Worm (Caenorhabditis elegans) whole organism, young adult: ENCODE results near the gene C31C9.6.

ENCODE experiments used
- B0019.2 ChIP-seq: fragments of 200-800 bp; sonication (Bioruptor generic); conservative IDR thresholded peaks from 2 replicates; pipeline ENCODE4 v1.3.6; 2022; ENCODE audit warnings: missing genetic modification reagents, missing genetic modification characterization, missing compliant biosample characterization
- B0336.3 ChIP-seq: fragments of 200-800 bp; sonication (Bioruptor generic); IDR thresholded peaks from 2 replicates; pipeline ENCODE4 v1.3.6; 2022; ENCODE audit warnings: missing genetic modification characterization, missing compliant biosample characterization
- F37B4.10 ChIP-seq: fragments of 200-800 bp; sonication (Bioruptor generic); IDR thresholded peaks from 2 replicates; pipeline ENCODE4 v1.3.6; 2022; ENCODE audit warnings: missing genetic modification characterization, missing compliant biosample characterization
- F49E8.2 ChIP-seq: sonication (generic microtip); optimal IDR thresholded peaks from 3 replicates; lab custom pipeline; 2017; ENCODE audit warnings: missing genetic modification characterization, mild to moderate bottlenecking, missing compliant biosample characterization, antibody characterized with exemption, moderate library complexity; ENCODE audit not compliant: insufficient read depth
- K12H6.12 ChIP-seq: fragments of 200-800 bp; sonication (Bioruptor generic); optimal IDR thresholded peaks from 2 replicates; lab custom pipeline; 2018; ENCODE audit warnings: mild to moderate bottlenecking, missing genetic modification characterization, missing compliant biosample characterization
- Y56A3A.18 ChIP-seq: fragments of 200-800 bp; sonication (Bioruptor generic); IDR thresholded peaks from 2 replicates; pipeline ENCODE4 v1.3.6; 2022; ENCODE audit warnings: missing genetic modification reagents, missing genetic modification characterization, missing compliant biosample characterization
- ama-1 ChIP-seq, 3 experiments: fragments of 150-350 bp in 1 of 3; sonication (generic microtip) in 2 of 3; optimal IDR thresholded peaks; 2 replicates each; lab custom pipeline; 2014 to 2018; ENCODE audit warnings: missing biosample characterization in 2 of 3, missing genetic modification characterization in 2 of 3, missing genetic modification reagents in 2 of 3
- aptf-2 ChIP-seq: fragments of 200-800 bp; sonication (Bioruptor generic); conservative IDR thresholded peaks from 2 replicates; pipeline ENCODE4 v1.3.6; 2022; ENCODE audit warnings: missing genetic modification reagents, missing genetic modification characterization, missing compliant biosample characterization
- atf-7 ChIP-seq: sonication (generic microtip); optimal IDR thresholded peaks from 2 replicates; lab custom pipeline; 2017; ENCODE audit warnings: mild to moderate bottlenecking, missing genetic modification characterization, missing compliant biosample characterization
- attf-5 ChIP-seq: fragments of 200-800 bp; sonication (Bioruptor generic); optimal IDR thresholded peaks from 2 replicates; lab custom pipeline; 2018; ENCODE audit warnings: mild to moderate bottlenecking, missing genetic modification characterization, missing compliant biosample characterization
- ccch-3 ChIP-seq: fragments of 200-800 bp; sonication (Bioruptor generic); optimal IDR thresholded peaks from 2 replicates; lab custom pipeline; 2018; ENCODE audit warnings: mild to moderate bottlenecking, missing genetic modification characterization, missing compliant biosample characterization
- cebp-1 ChIP-seq, 2 experiments: fragments of 200-800 bp in 1 of 2; sonication (Bioruptor generic) in 1 of 2; sonication (generic microtip) in 1 of 2; IDR thresholded peaks in 1 of 2; optimal IDR thresholded peaks in 1 of 2; 2 replicates each; pipeline versions ENCODE4 v1.3.6 to Lab custom; 2017 to 2022; ENCODE audit warnings: missing compliant biosample characterization in 2 of 2, missing genetic modification characterization in 2 of 2, mild to moderate bottlenecking in 1 of 2, missing genetic modification reagents in 1 of 2, moderate library complexity in 1 of 2
- cebp-2 ChIP-seq: fragments of 200-800 bp; sonication (Bioruptor generic); IDR thresholded peaks from 2 replicates; pipeline ENCODE4 v1.3.6; 2022; ENCODE audit warnings: missing genetic modification characterization, missing compliant biosample characterization
- ceh-100 ChIP-seq: fragments of 200-800 bp; sonication (Bioruptor generic); IDR thresholded peaks from 2 replicates; pipeline ENCODE4 v1.3.6; 2022; ENCODE audit warnings: missing genetic modification reagents, missing genetic modification characterization, missing compliant biosample characterization
- dox-1 ChIP-seq: fragments of 200-800 bp; sonication (Bioruptor generic); IDR thresholded peaks from 2 replicates; pipeline ENCODE4 v1.3.6; 2022; ENCODE audit warnings: missing genetic modification reagents, missing genetic modification characterization, missing compliant biosample characterization
- egl-18 ChIP-seq: fragments of 200-800 bp; sonication (Bioruptor generic); IDR thresholded peaks from 2 replicates; pipeline ENCODE4 v1.3.6; 2022; ENCODE audit warnings: missing genetic modification reagents, missing genetic modification characterization, missing compliant biosample characterization
- egrh-3 ChIP-seq: fragments of 200-800 bp; sonication (Bioruptor generic); IDR thresholded peaks from 2 replicates; pipeline ENCODE4 v1.3.6; 2022; ENCODE audit warnings: missing genetic modification reagents, missing genetic modification characterization, missing compliant biosample characterization
- him-1 ChIP-seq: sonication (generic microtip); optimal IDR thresholded peaks from 2 replicates; lab custom pipeline; 2016; ENCODE audit warnings: missing genotype, missing genetic modification reagents, missing genetic modification characterization, missing compliant biosample characterization
- hmg-1.2 ChIP-seq: fragments of 200-800 bp; sonication (Bioruptor generic); IDR thresholded peaks from 2 replicates; pipeline ENCODE4 v1.3.6; 2022; ENCODE audit warnings: missing genetic modification reagents, missing genetic modification characterization, missing compliant biosample characterization
- lin-26 ChIP-seq: fragments of 200-800 bp; sonication (Bioruptor generic); IDR thresholded peaks from 2 replicates; pipeline ENCODE4 v1.3.6; 2022; ENCODE audit warnings: missing genetic modification reagents, missing genetic modification characterization, missing compliant biosample characterization
- madf-10 ChIP-seq: sonication (generic microtip); optimal IDR thresholded peaks from 2 replicates; lab custom pipeline; 2016; ENCODE audit warnings: mild to moderate bottlenecking, missing genetic modification characterization, missing compliant biosample characterization
- mcd-1 ChIP-seq: fragments of 200-800 bp; sonication (Bioruptor generic); IDR thresholded peaks from 2 replicates; pipeline ENCODE4 v1.3.6; 2022; ENCODE audit warnings: missing genetic modification reagents, missing genetic modification characterization, missing compliant biosample characterization
- nfyb-1 ChIP-seq: fragments of 200-800 bp; sonication (Bioruptor generic); IDR thresholded peaks from 2 replicates; pipeline ENCODE4 v1.3.6; 2022; ENCODE audit warnings: missing genetic modification reagents, missing genetic modification characterization, missing compliant biosample characterization
- nhr-80 ChIP-seq: sonication (generic microtip); optimal IDR thresholded peaks from 2 replicates; lab custom pipeline; 2016; ENCODE audit warnings: missing genetic modification characterization, missing compliant biosample characterization
- rec-8 ChIP-seq, 2 experiments: sonication (generic microtip); optimal IDR thresholded peaks; 2 replicates each; lab custom pipeline; 2016; ENCODE audit warnings: mild to moderate bottlenecking in 2 of 2, missing genetic modification characterization in 2 of 2, missing genetic modification reagents in 2 of 2, missing genotype in 2 of 2, missing biosample characterization in 1 of 2, missing compliant biosample characterization in 1 of 2, moderate library complexity in 1 of 2
- somi-1 ChIP-seq: fragments of 200-800 bp; sonication (Bioruptor generic); optimal IDR thresholded peaks from 2 replicates; lab custom pipeline; 2018; ENCODE audit warnings: mild to moderate bottlenecking, missing genetic modification characterization, missing compliant biosample characterization
- sptf-2 ChIP-seq: fragments of 200-800 bp; sonication (Bioruptor generic); optimal IDR thresholded peaks from 2 replicates; lab custom pipeline; 2018; ENCODE audit warnings: mild to moderate bottlenecking, missing genetic modification characterization, missing compliant biosample characterization
- tbp1 ChIP-seq: fragments of 200-800 bp; sonication (Bioruptor generic); optimal IDR thresholded peaks from 2 replicates; lab custom pipeline; 2018; ENCODE audit warnings: mild to moderate bottlenecking, missing genetic modification characterization, missing compliant biosample characterization
- unc-130 ChIP-seq: sonication (generic microtip); optimal IDR thresholded peaks from 2 replicates; lab custom pipeline; 2016; ENCODE audit warnings: missing genetic modification reagents, missing genetic modification characterization, missing compliant biosample characterization
- xnd-1 ChIP-seq: sonication (generic microtip); optimal IDR thresholded peaks from 2 replicates; lab custom pipeline; 2016; ENCODE audit warnings: missing genotype, missing genetic modification reagents, missing genetic modification characterization, missing compliant biosample characterization
- zfh-2 ChIP-seq: fragments of 200-800 bp; sonication (Bioruptor generic); conservative IDR thresholded peaks from 2 replicates; pipeline ENCODE4 v1.3.6; 2022; ENCODE audit warnings: missing genetic modification reagents, missing genetic modification characterization, missing compliant biosample characterization
- ztf-18 ChIP-seq: sonication (generic microtip); optimal IDR thresholded peaks from 2 replicates; lab custom pipeline; 2016; ENCODE audit warnings: missing genotype, mild to moderate bottlenecking, missing genetic modification characterization, missing compliant biosample characterization
- ztf-26 ChIP-seq: sonication (generic microtip); optimal IDR thresholded peaks from 2 replicates; lab custom pipeline; 2017; ENCODE audit warnings: missing genetic modification characterization, missing compliant biosample characterization
- ztf-3 ChIP-seq: fragments of 200-800 bp; sonication (Bioruptor generic); optimal IDR thresholded peaks from 2 replicates; lab custom pipeline; 2018; ENCODE audit warnings: mild to moderate bottlenecking, missing genetic modification characterization, missing compliant biosample characterization

The C31C9.6 gene

ce11 chrII:13673605-13674193, 11.8 kb upstream of the C31C9.6 start:
- TF ChIP-seq K12H6.12 (tag; lab: Kevin White, UChicago) (peak; percentile 24), B0019.2 (GFP tag; lab: Robert Waterston, UW) (no peak), ceh-100 (GFP tag; lab: Robert Waterston, UW) (no peak), ztf-26 (tag; lab: Kevin White, UChicago) (peak; percentile 29), zfh-2 (no peak), attf-5 (GFP tag; lab: Kevin White, UChicago) (no peak), F37B4.10 (GFP tag; lab: Robert Waterston, UW) (no peak), unc-130 (no peak), F49E8.2 (tag; lab: Kevin White, UChicago) (no peak), somi-1 (GFP tag; lab: Kevin White, UChicago) (peak; percentile 17), aptf-2 (GFP tag; lab: Robert Waterston, UW) (no peak), cebp-1 (GFP tag; IDR thresholded peaks at IDR 0.05; lab: Robert Waterston, UW) (no peak), cebp-1 (tag; optimal IDR thresholded peaks at IDR 0.05; lab: Kevin White, UChicago) (peak; percentile 21), xnd-1 (no peak), dox-1 (0 out of 2 replicates have a peak, but pooled peaks have one; percentile 4)

- TF ChIP-seq ztf-3 (GFP tag; lab: Kevin White, UChicago) (no peak), ztf-18 (tag; lab: Kevin White, UChicago) (no peak), nfyb-1 (0 out of 2 replicates have a peak, but pooled peaks have one; percentile 33), hmg-1.2 (GFP tag; lab: Robert Waterston, UW) (no peak), dox-1 (no peak), nhr-80 (peak; percentile 20)
These were observed 10.2 kb upstream of the C31C9.6 start for ce11 chrII:13672057-13672456.

ce11 chrII:13670707-13671295, 8.9 kb upstream of the C31C9.6 start:
- TF ChIP-seq zfh-2 (peak; percentile 64), atf-7 (tag; lab: Kevin White, UChicago) (peak; percentile 21), sptf-2 (GFP tag; lab: Kevin White, UChicago) (no peak), ccch-3 (GFP tag; lab: Kevin White, UChicago) (no peak), dox-1 (0 out of 2 replicates have a peak, but pooled peaks have one; percentile 26), Y56A3A.18 (no peak), nhr-80 (peak; percentile 86)

- TF ChIP-seq egl-18 (GFP tag; lab: Robert Waterston, UW) (no peak), zfh-2 (peak; percentile 86), lin-26 (0 out of 2 replicates have a peak, but pooled peaks have one; percentile 46), tbp1 (GFP tag; lab: Kevin White, UChicago) (peak; percentile 5), him-1 (tag; lab: Kevin White, UChicago) (no peak), B0336.3 (GFP tag; lab: Robert Waterston, UW) (peak; percentile 36; the same call in 1 of the 2 replicates), dox-1 (peak; percentile 28; the same call in 1 of the 2 replicates), B0019.2 (GFP tag; lab: Robert Waterston, UW) (0 out of 2 replicates have a peak, but pooled peaks have one; percentile 25), cebp-2 (GFP tag; lab: Robert Waterston, UW) (no peak), rec-8 (tag; optimal IDR thresholded peaks at IDR 0.05; lab: Kevin White, UChicago) (no peak), ama-1 (optimal IDR thresholded peaks at IDR 0.05; lab: Kevin White, UChicago) (peak; percentile 76), ama-1 (GFP tag; optimal IDR thresholded peaks at IDR 0.05; lab: Kevin White, UChicago) (no peak), madf-10 (peak; percentile 25), nhr-80 (peak; percentile 64), egrh-3 (GFP tag; lab: Robert Waterston, UW) (peak; percentile 83; the same call in 1 of the 2 replicates), mcd-1 (peak; percentile 12; the same call in 1 of the 2 replicates)
These were observed 7.1 kb upstream of the C31C9.6 start, which contains the start of gene C31C9.7 for ce11 chrII:13668844-13669441. TSS of gene C31C9.7 (plus strand) at chrII:13669104.
